Fruit fly (Drosophila melanogaster): ENCODE measurements around the gene CG6765.
A peak's percentile ranks its signal among the peaks of the same experiment; 100 is the strongest.

The CG6765 gene

DNA sequence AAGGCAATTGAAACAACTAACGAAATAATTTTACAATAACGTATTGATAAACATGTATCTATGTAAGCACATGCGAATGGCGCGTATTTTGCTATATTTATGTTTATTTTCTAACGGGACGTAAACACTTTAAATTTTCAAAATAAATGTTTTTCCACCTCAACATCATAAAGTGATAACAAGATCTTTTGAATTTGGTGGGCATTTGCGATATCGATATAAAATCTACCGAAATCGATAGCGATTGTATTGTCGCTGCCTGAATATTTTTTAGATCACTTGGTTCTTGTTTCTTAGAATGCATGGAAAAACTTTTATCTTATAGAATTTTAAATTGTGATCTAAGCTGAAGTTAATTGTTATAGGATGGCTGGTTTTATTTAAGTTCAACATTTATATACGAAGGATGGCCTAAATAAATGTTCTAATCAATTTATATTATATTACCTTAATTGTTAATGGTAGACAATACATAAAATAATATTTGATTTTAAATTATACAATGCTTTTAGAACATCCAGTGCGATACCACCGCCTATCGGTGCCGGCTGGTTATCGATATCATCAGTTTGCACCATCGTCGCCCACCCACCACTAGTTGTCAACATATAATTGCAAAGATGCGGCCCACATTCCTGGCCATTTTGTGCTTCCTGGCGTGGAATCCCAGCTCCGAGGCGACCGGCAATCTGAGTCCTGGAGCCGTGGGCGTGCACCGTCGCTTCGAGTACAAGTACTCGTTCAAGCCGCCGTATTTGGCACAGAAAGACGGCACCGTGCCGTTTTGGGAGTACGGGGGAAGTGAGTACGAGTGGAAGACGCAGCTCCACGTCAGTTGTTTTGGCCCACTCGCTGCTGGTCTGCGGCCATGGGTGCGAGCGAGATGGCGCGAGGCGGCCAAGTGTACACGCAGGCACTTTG lies 22.1 kb downstream of the CG6765 start, which contains the start of gene ergic53:
TSS of gene ergic53 (plus strand) at position 592 of the 921 bp plus-strand sequence.
- TF ChIP-seq noc (tag; optimal IDR thresholded peaks at IDR 0.05) = peak; percentile 25

DNA sequence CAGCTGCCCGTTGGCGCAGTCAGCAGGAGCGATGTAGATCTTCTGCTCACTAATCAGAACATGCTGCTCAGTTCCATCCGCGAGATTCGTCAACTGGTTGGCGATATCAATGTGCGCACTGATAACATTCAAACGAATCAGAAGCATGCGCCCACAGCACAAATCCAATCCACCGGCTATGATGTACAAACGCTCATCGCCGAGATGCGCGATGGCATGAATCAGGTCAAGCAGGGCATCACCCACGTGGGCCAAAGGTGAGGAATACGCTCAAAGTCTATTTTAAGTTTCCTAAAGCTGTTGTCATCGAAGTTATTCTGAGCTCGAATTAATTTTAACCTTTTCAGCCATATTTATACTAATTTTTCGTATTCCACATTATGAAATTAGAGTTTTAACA lies 23.8 kb downstream of the CG6765 start:
- no peak for TF ChIP-seq noc (tag; optimal IDR thresholded peaks at IDR 0.05)

DNA sequence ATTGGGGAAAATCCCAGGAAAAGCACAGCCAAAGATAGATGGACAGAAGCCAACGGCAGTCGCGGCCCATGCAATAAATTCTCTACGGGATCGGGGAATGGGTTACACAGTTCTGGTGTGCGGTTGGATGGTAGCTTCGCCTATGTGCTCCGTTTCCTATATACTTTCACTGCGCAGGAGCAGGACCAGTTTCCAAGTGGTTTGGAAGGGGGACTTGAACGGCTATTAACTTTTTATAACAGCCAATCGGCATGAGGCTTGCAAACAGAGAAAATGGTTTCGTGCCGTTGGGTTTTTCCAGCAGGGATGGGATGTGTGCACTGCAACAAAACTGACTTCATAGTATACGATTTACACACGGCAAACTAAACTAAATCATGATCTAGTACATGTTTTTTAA lies 25.8 kb downstream of the CG6765 start:
- TF ChIP-seq noc (tag; optimal IDR thresholded peaks at IDR 0.05) = no peak

dm6 chr3L:8540509-8540908 lies 27.9 kb downstream of the CG6765 start:
- no peak for TF ChIP-seq noc (tag; optimal IDR thresholded peaks at IDR 0.05)

DNA sequence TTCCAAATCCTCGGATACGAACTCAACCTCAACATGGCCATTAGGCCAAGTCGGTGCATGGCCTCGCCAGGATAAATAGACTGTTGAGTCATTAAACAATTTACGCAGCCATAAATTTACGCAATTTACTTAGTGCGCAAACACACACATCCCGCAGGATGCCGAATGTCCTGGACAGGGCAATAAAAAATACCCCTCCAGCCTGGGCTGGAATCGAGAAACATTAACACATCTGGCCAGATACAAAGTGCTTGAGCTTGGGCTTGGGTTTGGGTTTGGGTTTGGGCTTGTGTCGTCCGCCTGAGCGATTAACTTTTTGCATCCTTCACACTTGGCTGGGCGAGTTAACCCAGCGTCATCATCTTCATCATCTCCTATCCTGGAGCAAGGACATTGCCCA lies 29.1 kb downstream of the CG6765 start:
- no peak for TF ChIP-seq noc (tag; optimal IDR thresholded peaks at IDR 0.05)

dm6 chr3L:8542213-8542612 lies 29.6 kb downstream of the CG6765 start:
- no peak for TF ChIP-seq noc (tag; optimal IDR thresholded peaks at IDR 0.05)

dm6 chr3L:8543866-8544265 lies 31.3 kb downstream of the CG6765 start:
- TF ChIP-seq noc (tag; optimal IDR thresholded peaks at IDR 0.05) = no peak

dm6 chr3L:8544710-8545109 lies 32.1 kb downstream of the CG6765 start, which contains the start of gene rhea:
Gene rhea, plus strand, starts transcription at chr3L:8545001.
- no peak for TF ChIP-seq noc (tag; optimal IDR thresholded peaks at IDR 0.05)

dm6 chr3L:8545473-8545872 lies 32.9 kb downstream of the CG6765 start:
- peak; percentile 10 for TF ChIP-seq noc (tag; optimal IDR thresholded peaks at IDR 0.05)

DNA sequence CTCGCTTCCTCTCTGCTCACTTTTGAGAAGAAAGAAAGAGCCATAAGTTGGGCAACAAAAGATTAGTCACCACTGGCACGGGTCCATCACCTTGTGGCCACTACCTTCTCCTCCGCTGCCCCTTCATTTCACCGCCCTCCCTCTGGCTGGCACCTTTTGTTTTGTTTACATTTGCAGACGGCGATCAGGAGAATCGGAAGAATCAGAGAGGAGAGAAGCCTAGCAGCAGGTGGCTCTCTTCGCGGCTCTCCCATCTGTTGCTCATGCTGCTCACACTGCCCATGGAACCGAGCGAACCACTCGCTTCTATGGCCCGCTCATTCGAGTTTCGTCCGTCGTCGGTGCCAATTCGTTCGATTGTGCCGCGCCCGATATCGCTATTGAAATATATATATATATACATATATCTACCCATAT lies 33.8 kb downstream of the CG6765 start:
- peak; percentile 37 for TF ChIP-seq noc (tag; optimal IDR thresholded peaks at IDR 0.05)

DNA sequence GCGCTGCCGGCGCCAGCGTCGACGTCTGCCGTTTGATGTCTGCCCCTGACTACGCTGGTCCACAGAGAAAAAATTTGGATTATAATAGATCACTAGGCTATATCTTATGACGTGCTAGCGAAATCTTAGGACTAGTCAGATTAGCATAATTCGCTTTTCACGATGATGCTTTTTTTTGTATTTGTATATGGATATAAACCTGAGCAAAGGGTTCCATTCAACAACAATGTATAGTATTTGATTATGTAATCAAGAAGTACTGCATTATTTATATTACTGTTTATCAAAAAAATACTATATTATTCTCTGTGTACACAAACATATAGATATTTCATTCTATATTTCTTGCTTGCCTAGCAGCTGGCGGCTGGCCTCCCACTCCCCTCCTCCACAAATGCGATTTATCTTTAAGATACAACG lies 34.5 kb downstream of the CG6765 start:
- TF ChIP-seq noc (tag; optimal IDR thresholded peaks at IDR 0.05) = peak; percentile 88

DNA sequence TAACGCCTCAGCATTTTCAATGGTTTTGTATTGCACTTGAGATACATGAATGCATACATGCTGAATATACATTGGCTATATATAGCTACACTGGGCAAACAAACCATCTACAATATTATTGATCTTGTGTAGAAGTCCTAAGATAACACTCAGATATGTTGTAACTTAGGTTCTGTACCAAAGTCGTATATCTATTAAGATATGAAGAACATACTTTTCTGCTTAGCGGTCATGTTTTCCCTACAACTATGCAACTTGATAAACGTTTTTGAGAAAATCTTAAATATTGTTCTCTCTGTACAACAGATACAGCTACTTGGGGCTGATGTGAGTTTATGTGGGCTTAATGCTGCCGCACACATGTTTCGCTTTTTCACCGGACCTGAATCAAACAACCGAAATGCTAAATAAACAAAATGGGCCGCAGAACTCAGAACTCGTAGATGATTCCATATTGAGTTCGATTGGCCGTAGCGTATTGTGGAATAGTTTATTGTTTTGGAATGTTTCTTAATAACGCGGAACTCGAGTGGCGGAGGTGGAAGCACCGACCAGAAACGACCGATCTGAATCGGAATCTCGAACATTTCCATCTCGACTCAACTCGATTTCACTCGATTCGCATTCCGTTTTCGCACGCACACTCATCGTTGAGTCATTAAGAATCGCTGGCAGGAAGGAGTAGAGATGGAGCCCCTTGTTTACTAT lies 36.8 kb downstream of the CG6765 start:
- TF ChIP-seq noc (tag; optimal IDR thresholded peaks at IDR 0.05) = no peak

DNA sequence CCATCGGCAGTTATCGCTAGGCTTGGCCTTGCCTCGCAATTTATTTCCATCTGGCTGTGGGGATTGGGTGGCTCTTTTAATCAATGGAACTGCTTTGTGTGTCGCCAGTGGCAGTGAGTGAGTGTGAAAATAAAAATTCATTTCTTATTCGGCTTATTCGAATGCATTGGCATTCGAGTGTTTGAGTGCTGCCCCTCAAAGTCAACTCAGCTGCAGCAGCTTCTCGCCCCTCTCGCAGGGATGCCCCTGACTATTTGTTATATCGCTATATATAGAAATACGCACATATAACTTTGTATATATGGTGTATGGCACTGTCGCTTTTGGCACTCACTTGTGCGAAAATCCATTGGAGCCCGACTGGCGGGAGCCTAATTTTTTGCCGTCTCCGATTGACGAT lies 38.3 kb downstream of the CG6765 start:
- no peak for TF ChIP-seq noc (tag; optimal IDR thresholded peaks at IDR 0.05)

dm6 chr3L:8553125-8553524 lies 40.6 kb downstream of the CG6765 start:
- TF ChIP-seq noc (tag; optimal IDR thresholded peaks at IDR 0.05) = peak; percentile 22

dm6 chr3L:8554024-8554642 lies 41.6 kb downstream of the CG6765 start:
- no peak for TF ChIP-seq noc (tag; optimal IDR thresholded peaks at IDR 0.05)

- TF ChIP-seq noc (tag; optimal IDR thresholded peaks at IDR 0.05) = no peak
Observed at dm6 chr3L:8557018-8557417, 44.5 kb downstream of the CG6765 start.
